Fruit fly (Drosophila melanogaster) whole organism, embryonic: ENCODE data around the gene P5CDh2.

Experiments used
- Abd-B ChIP-seq: fragments of 200-800 bp; sonication (Bioruptor generic); optimal IDR thresholded peaks from 2 replicates; lab custom pipeline; 2018; ENCODE audit warnings: missing biosample characterization, mild to moderate bottlenecking, missing genetic modification characterization, moderate library complexity
- Aef1 ChIP-seq: fragments of 200-800 bp; sonication (Bioruptor generic); IDR thresholded peaks from 3 replicates; pipeline ENCODE4 v1.3.6; 2022; ENCODE audit warnings: missing biosample characterization, missing genetic modification characterization
- B-H1 ChIP-seq: fragments of 200-800 bp; sonication (Bioruptor generic); IDR thresholded peaks from 3 replicates; pipeline ENCODE4 v1.3.6; 2022; ENCODE audit warnings: missing biosample characterization, missing genetic modification characterization
- CG10209 ChIP-seq: fragments of 200-800 bp; sonication (Bioruptor generic); optimal IDR thresholded peaks from 3 replicates; lab custom pipeline; 2017; ENCODE audit warnings: missing biosample characterization, mild to moderate bottlenecking, missing genetic modification characterization, missing genetic modification reagents
- CG10274 ChIP-seq: fragments of 200-800 bp; sonication (Bioruptor generic); optimal IDR thresholded peaks from 3 replicates; lab custom pipeline; 2017; ENCODE audit warnings: missing biosample characterization, mild to moderate bottlenecking, missing genetic modification characterization
- CG10979 ChIP-seq: fragments of 200-800 bp; sonication (Bioruptor generic); optimal IDR thresholded peaks from 2 replicates; lab custom pipeline; 2018; ENCODE audit warnings: missing biosample characterization, mild to moderate bottlenecking, missing genetic modification characterization, moderate library complexity
- CG11456 ChIP-seq: fragments of 200-800 bp; sonication (Bioruptor generic); IDR thresholded peaks from 3 replicates; pipeline ENCODE4 v1.3.6; 2022; ENCODE audit warnings: missing biosample characterization, missing genetic modification characterization
- CG12659 ChIP-seq: fragments of 200-800 bp; sonication (Bioruptor generic); optimal IDR thresholded peaks from 3 replicates; lab custom pipeline; 2017; ENCODE audit warnings: mild to moderate bottlenecking, missing biosample characterization, missing genetic modification reagents, missing genetic modification characterization
- CG12744 ChIP-seq: fragments of 200-800 bp; sonication (Bioruptor generic); optimal IDR thresholded peaks from 2 replicates; lab custom pipeline; 2016; ENCODE audit warnings: missing biosample characterization, missing genetic modification characterization
- CG16863 ChIP-seq: fragments of 200-800 bp; sonication (Bioruptor generic); optimal IDR thresholded peaks from 3 replicates; lab custom pipeline; 2016; ENCODE audit warnings: missing biosample characterization, missing genetic modification characterization
- CG17829 ChIP-seq: fragments of 200-800 bp; optimal IDR thresholded peaks from 2 replicates; lab custom pipeline; 2019; ENCODE audit warnings: missing biosample characterization, mild to moderate bottlenecking, missing genetic modification characterization, moderate library complexity
- CG17912 ChIP-seq: fragments of 200-800 bp; sonication (Bioruptor generic); optimal IDR thresholded peaks from 2 replicates; lab custom pipeline; 2018; ENCODE audit warnings: missing biosample characterization, mild to moderate bottlenecking, missing genetic modification characterization
- CG18262 ChIP-seq: fragments of 200-800 bp; optimal IDR thresholded peaks from 3 replicates; lab custom pipeline; 2019; ENCODE audit warnings: missing biosample characterization, mild to moderate bottlenecking, missing genetic modification characterization, moderate library complexity
- CG2202 ChIP-seq: fragments of 200-800 bp; sonication (Bioruptor generic); optimal IDR thresholded peaks from 2 replicates; lab custom pipeline; 2018; ENCODE audit warnings: missing biosample characterization, mild to moderate bottlenecking, missing genetic modification characterization
- CG31388 ChIP-seq: fragments of 200-800 bp; sonication (Bioruptor generic); optimal IDR thresholded peaks from 2 replicates; lab custom pipeline; 2016; ENCODE audit warnings: missing biosample characterization, missing genetic modification characterization
- CG31441 ChIP-seq: fragments of 200-800 bp; sonication (Bioruptor generic); IDR thresholded peaks from 2 replicates; pipeline ENCODE4 v1.3.6; 2022; ENCODE audit warnings: missing biosample characterization, missing genetic modification characterization
- CG5953 ChIP-seq: fragments of 200-800 bp; sonication (Bioruptor generic); IDR thresholded peaks from 2 replicates; pipeline ENCODE4 v1.3.6; 2022; ENCODE audit warnings: missing biosample characterization, missing genetic modification characterization
- CG6791 ChIP-seq: fragments of 200-800 bp; sonication (Bioruptor generic); IDR thresholded peaks from 3 replicates; pipeline ENCODE4 v1.3.6; 2022; ENCODE audit warnings: missing biosample characterization, missing genetic modification characterization; ENCODE audit not compliant: partially characterized antibody
- CG8290 ChIP-seq, 3 experiments: fragments of 200-800 bp; sonication (Bioruptor generic); optimal IDR thresholded peaks; 2 replicates each; lab custom pipeline; 2016 to 2019; ENCODE audit warnings: missing biosample characterization in 3 of 3, missing genetic modification characterization in 3 of 3, mild to moderate bottlenecking in 2 of 3, moderate library complexity in 1 of 3
- CG8359 ChIP-seq: fragments of 200-800 bp; sonication (Bioruptor generic); optimal IDR thresholded peaks from 2 replicates; lab custom pipeline; 2017; ENCODE audit warnings: missing biosample characterization, mild to moderate bottlenecking, missing genetic modification characterization, borderline replicate concordance
- CG8388 ChIP-seq: fragments of 200-800 bp; sonication (Bioruptor generic); optimal IDR thresholded peaks from 2 replicates; lab custom pipeline; 2019; ENCODE audit warnings: missing biosample characterization, mild to moderate bottlenecking, missing genetic modification characterization, moderate library complexity
- CG9215 ChIP-seq: fragments of 200-800 bp; sonication (Bioruptor generic); IDR thresholded peaks from 2 replicates; pipeline ENCODE4 v1.3.6; 2022; ENCODE audit warnings: missing biosample characterization, missing genetic modification characterization
- CTCF ChIP-seq: fragments of 200-800 bp; sonication (Bioruptor generic); optimal IDR thresholded peaks from 2 replicates; lab custom pipeline; 2017; ENCODE audit warnings: missing biosample characterization, mild to moderate bottlenecking, missing genetic modification characterization, moderate library complexity
- Hmx ChIP-seq: fragments of 200-800 bp; sonication (Bioruptor generic); optimal IDR thresholded peaks from 2 replicates; lab custom pipeline; 2016; ENCODE audit warnings: missing biosample characterization, missing genetic modification characterization
- MBD-R2 ChIP-seq: fragments of 200-800 bp; sonication (Bioruptor generic); IDR thresholded peaks from 2 replicates; pipeline ENCODE4 v1.3.6; 2022; ENCODE audit warnings: missing biosample characterization, missing genetic modification characterization
- NC2α ChIP-seq: fragments of 200-800 bp; sonication (Bioruptor generic); optimal IDR thresholded peaks from 2 replicates; lab custom pipeline; 2016; ENCODE audit warnings: missing biosample characterization, missing genetic modification characterization
- Nf-YA ChIP-seq: fragments of 200-800 bp; sonication (Bioruptor generic); IDR thresholded peaks from 2 replicates; pipeline ENCODE4 v1.3.6; 2022; ENCODE audit warnings: missing biosample characterization, missing genetic modification characterization
- Poxn ChIP-seq: fragments of 200-800 bp; sonication (Bioruptor generic); IDR thresholded peaks from 2 replicates; pipeline ENCODE4 v1.3.6; 2022; ENCODE audit warnings: missing biosample characterization, missing genetic modification characterization
- ab ChIP-seq: fragments of 200-800 bp; sonication (Bioruptor generic); optimal IDR thresholded peaks from 2 replicates; lab custom pipeline; 2016; ENCODE audit warnings: missing biosample characterization, missing genetic modification characterization
- cg ChIP-seq: fragments of 200-800 bp; sonication (Bioruptor generic); optimal IDR thresholded peaks from 3 replicates; lab custom pipeline; 2019; ENCODE audit warnings: missing biosample characterization, mild to moderate bottlenecking, missing genetic modification characterization, moderate library complexity
- ci ChIP-seq: fragments of 200-800 bp; sonication (Bioruptor generic); IDR thresholded peaks from 3 replicates; pipeline ENCODE4 v1.3.6; 2022; ENCODE audit warnings: missing biosample characterization, missing genetic modification characterization
- cwo ChIP-seq: fragments of 200-800 bp; sonication (Bioruptor generic); optimal IDR thresholded peaks from 3 replicates; lab custom pipeline; 2017; ENCODE audit warnings: missing biosample characterization, missing genetic modification characterization, mild to moderate bottlenecking, moderate library complexity, missing genetic modification reagents
- danr ChIP-seq: fragments of 200-800 bp; sonication (Bioruptor generic); IDR thresholded peaks from 2 replicates; pipeline ENCODE4 v1.3.6; 2022; ENCODE audit warnings: missing biosample characterization, missing genetic modification characterization
- dm ChIP-seq: fragments of 200-800 bp; sonication (Bioruptor generic); optimal IDR thresholded peaks from 3 replicates; lab custom pipeline; 2016; ENCODE audit warnings: missing biosample characterization, missing genetic modification characterization
- emc ChIP-seq: fragments of 200-800 bp; sonication (Bioruptor generic); optimal IDR thresholded peaks from 2 replicates; lab custom pipeline; 2016; ENCODE audit warnings: missing biosample characterization, missing genetic modification characterization
- fd102C ChIP-seq: fragments of 200-800 bp; sonication (Bioruptor generic); optimal IDR thresholded peaks from 2 replicates; lab custom pipeline; 2018; ENCODE audit warnings: missing biosample characterization, mild to moderate bottlenecking, missing genetic modification characterization, moderate library complexity
- ftz-f1 ChIP-seq: fragments of 200-800 bp; sonication (Bioruptor generic); optimal IDR thresholded peaks from 2 replicates; lab custom pipeline; 2016; ENCODE audit warnings: missing biosample characterization, missing genetic modification characterization
- gt ChIP-seq: fragments of 200-800 bp; sonication (Bioruptor generic); IDR thresholded peaks from 2 replicates; pipeline ENCODE4 v1.3.6; 2022; ENCODE audit warnings: missing biosample characterization, missing genetic modification characterization
- insv ChIP-seq, 2 experiments: fragments of 200-800 bp; sonication (Bioruptor generic); optimal IDR thresholded peaks; 3 replicates each; lab custom pipeline; 2016 to 2018; ENCODE audit warnings: missing biosample characterization in 2 of 2, missing genetic modification characterization in 2 of 2
- lov ChIP-seq, 2 experiments: fragments of 200-800 bp in 1 of 2; fragments of >200 bp in 1 of 2; sonication (Bioruptor generic) in 1 of 2; IDR thresholded peaks in 1 of 2; optimal IDR thresholded peaks in 1 of 2; 2 replicates in 1 of 2; 3 replicates in 1 of 2; pipeline versions ENCODE4 v1.3.6 to Lab custom; 2017 to 2022; ENCODE audit warnings: missing biosample characterization in 1 of 2, missing genetic modification characterization in 1 of 2
- nerfin-1 ChIP-seq: fragments of 200-800 bp; sonication (Bioruptor generic); optimal IDR thresholded peaks from 3 replicates; lab custom pipeline; 2019; ENCODE audit warnings: missing biosample characterization, mild to moderate bottlenecking, missing genetic modification characterization, moderate library complexity
- nmo ChIP-seq: fragments of 200-800 bp; sonication (Bioruptor generic); optimal IDR thresholded peaks from 2 replicates; lab custom pipeline; 2018; ENCODE audit warnings: missing biosample characterization, mild to moderate bottlenecking, missing genetic modification characterization, moderate library complexity
- oc ChIP-seq: fragments of 200-800 bp; sonication (Bioruptor generic); optimal IDR thresholded peaks from 2 replicates; lab custom pipeline; 2018; ENCODE audit warnings: missing biosample characterization, mild to moderate bottlenecking, missing genetic modification characterization, moderate library complexity
- otp ChIP-seq: fragments of 200-800 bp; sonication (Bioruptor generic); IDR thresholded peaks from 3 replicates; pipeline ENCODE4, ENCODE4 v1.3.6; 2022; ENCODE audit warnings: missing biosample characterization, missing genetic modification characterization
- pros ChIP-seq: fragments of 200-800 bp; sonication (Bioruptor generic); optimal IDR thresholded peaks from 3 replicates; lab custom pipeline; 2019; ENCODE audit warnings: missing biosample characterization, mild to moderate bottlenecking, missing genetic modification characterization, moderate library complexity
- repo ChIP-seq: fragments of 200-800 bp; sonication (Bioruptor generic); optimal IDR thresholded peaks from 2 replicates; lab custom pipeline; 2016; ENCODE audit warnings: missing biosample characterization, missing genetic modification characterization
- salm ChIP-seq: fragments of 200-800 bp; sonication (Bioruptor generic); optimal IDR thresholded peaks from 2 replicates; lab custom pipeline; 2018; ENCODE audit warnings: missing biosample characterization, mild to moderate bottlenecking, missing genetic modification characterization
- sd ChIP-seq: fragments of 200-800 bp; sonication (Bioruptor generic); optimal IDR thresholded peaks from 3 replicates; lab custom pipeline; 2018; ENCODE audit warnings: missing biosample characterization, mild to moderate bottlenecking, missing genetic modification characterization, moderate library complexity
- sqz ChIP-seq: fragments of 200-800 bp; sonication (Bioruptor generic); optimal IDR thresholded peaks from 3 replicates; lab custom pipeline; 2018; ENCODE audit warnings: missing biosample characterization, mild to moderate bottlenecking, missing genetic modification characterization
- trh ChIP-seq: fragments of 200-800 bp; sonication (Bioruptor generic); optimal IDR thresholded peaks from 2 replicates; lab custom pipeline; 2016; ENCODE audit warnings: missing biosample characterization, missing genetic modification characterization

Gene P5CDh2

dm6 chr3R:21828040-21828526 lies 49.7 kb upstream of the P5CDh2 start (continued):
- TF ChIP-seq cwo (GFP tag; lab: Kevin White, UChicago) (no peak), CG10209 (GFP tag; lab: Kevin White, UChicago) (peak; percentile 65), Aef1 (GFP tag; lab: Robert Waterston, UW) (no peak), CG18262 (tag; lab: Kevin White, UChicago) (peak; percentile 92), MBD-R2 (GFP tag; lab: Robert Waterston, UW) (no peak), CG10979 (tag; lab: Kevin White, UChicago) (peak; percentile 90), CG16863 (GFP tag; lab: Kevin White, UChicago) (peak; percentile 90), otp (peak; percentile 88), CG5953 (GFP tag; lab: Robert Waterston, UW) (0 out of 2 replicates have a peak, but pooled peaks have one; percentile 13), dm (GFP tag; lab: Kevin White, UChicago) (peak; percentile 47), CG31388 (GFP tag; lab: Kevin White, UChicago) (no peak), Abd-B (GFP tag; lab: Kevin White, UChicago) (peak; percentile 82), CG9215 (GFP tag; lab: Robert Waterston, UW) (no peak), CG2202 (peak; percentile 89), nmo (peak; percentile 90), gt (GFP tag; lab: Robert Waterston, UW) (peak; percentile 55; the same call in 1 of the 2 replicates), lov (optimal IDR thresholded peaks at IDR 0.05; lab: Kevin White, UChicago) (no peak), lov (GFP tag; IDR thresholded peaks at IDR 0.05; lab: Robert Waterston, UW) (peak; percentile 83; the same call in 2 of the 3 replicates), ab (GFP tag; lab: Kevin White, UChicago) (peak; percentile 53), trh (no peak), Poxn (GFP tag; lab: Robert Waterston, UW) (no peak), CG10274 (GFP tag; lab: Kevin White, UChicago) (no peak), insv (GFP tag; optimal IDR thresholded peaks at IDR 0.05; lab: Kevin White, UChicago) (no peak), CG6791 (GFP tag; lab: Robert Waterston, UW) (peak; percentile 65), CG31441 (GFP tag; lab: Robert Waterston, UW) (peak; percentile 51; the same call in 1 of the 2 replicates), sd (tag; lab: Kevin White, UChicago) (peak; percentile 31), repo (GFP tag; lab: Kevin White, UChicago) (no peak), B-H1 (GFP tag; lab: Robert Waterston, UW) (no peak), Nf-YA (GFP tag; lab: Robert Waterston, UW) (no peak), emc (GFP tag; lab: Kevin White, UChicago) (no peak), CG8388 (GFP tag; lab: Kevin White, UChicago) (peak; percentile 83), salm (tag; lab: Kevin White, UChicago) (peak; percentile 33), fd102C (GFP tag; lab: Kevin White, UChicago) (no peak), nerfin-1 (tag; lab: Kevin White, UChicago) (peak; percentile 76), cg (GFP tag; lab: Kevin White, UChicago) (no peak), danr (GFP tag; lab: Robert Waterston, UW) (peak; percentile 55; the same call in 1 of the 2 replicates), oc (tag; lab: Kevin White, UChicago) (peak; percentile 81), CG8290 (GFP tag; optimal IDR thresholded peaks at IDR 0.05; lab: Kevin White, UChicago) (peak; percentile 8), CG8290 (tag; optimal IDR thresholded peaks at IDR 0.05; lab: Kevin White, UChicago) (peak in 1 of 2 experiments; percentile 54), CTCF (GFP tag; lab: Kevin White, UChicago) (peak; percentile 0), CG17829 (tag; lab: Kevin White, UChicago) (peak; percentile 90), CG11456 (GFP tag; lab: Robert Waterston, UW) (no peak), CG17912 (no peak), ftz-f1 (GFP tag; lab: Kevin White, UChicago) (no peak), pros (no peak), ci (GFP tag; lab: Robert Waterston, UW) (peak; percentile 95), Hmx (no peak), CG12659 (peak; percentile 26), CG12744 (GFP tag; lab: Kevin White, UChicago) (peak; percentile 29), NC2α (GFP tag; lab: Kevin White, UChicago) (peak; percentile 77), sqz (GFP tag; lab: Kevin White, UChicago) (peak; percentile 50), CG8359 (GFP tag; lab: Kevin White, UChicago) (peak; percentile 41)
